Fruit fly (Drosophila melanogaster): ENCODE measurements around the gene dsf.

DNA sequence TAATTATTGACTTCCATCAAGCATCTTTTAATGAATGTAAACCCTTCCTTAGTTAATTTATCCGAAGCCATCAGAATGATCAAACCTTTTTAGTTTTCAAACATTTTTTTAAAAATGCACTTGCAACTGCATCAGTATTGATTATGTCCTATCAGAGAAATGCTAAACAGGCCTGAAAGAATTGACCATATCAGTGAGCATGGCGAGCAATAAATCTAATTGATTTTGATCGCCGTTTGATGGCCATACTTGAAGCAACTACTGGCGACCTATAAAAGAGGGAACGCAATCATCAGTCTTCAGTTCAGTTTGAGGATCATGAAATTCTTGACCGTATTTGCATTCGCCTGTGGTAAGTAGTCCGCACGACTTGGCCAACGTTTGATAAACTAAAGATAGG, 40.0 kb upstream of the dsf start, which contains the start of gene CG9029:
- TF ChIP-seq CG8478 (optimal IDR thresholded peaks at IDR 0.05) = no peak
- no peak for TF ChIP-seq CTCF (optimal IDR thresholded peaks at IDR 0.05)
